Worm (Caenorhabditis elegans) whole organism, L4 larva: Measurements from ENCODE around the gene Y47D3A.21.

Experiments used
- D1046.2 ChIP-seq: fragments of 200-800 bp; sonication (Bioruptor generic); IDR thresholded peaks from 2 replicates; pipeline ENCODE4 v1.3.6; 2022; ENCODE audit warnings: missing genetic modification characterization, missing compliant biosample characterization
- F26F4.8 ChIP-seq: fragments of 200-800 bp; sonication (Bioruptor generic); conservative IDR thresholded peaks from 2 replicates; pipeline ENCODE4 v1.3.6; 2022; ENCODE audit warnings: missing genetic modification characterization, missing compliant biosample characterization
- F37D6.2 ChIP-seq: sonication (generic microtip); optimal IDR thresholded peaks from 2 replicates; lab custom pipeline; 2016; ENCODE audit warnings: mild to moderate bottlenecking, missing genetic modification characterization, missing compliant biosample characterization
- F49E8.2 ChIP-seq: sonication (generic microtip); optimal IDR thresholded peaks from 2 replicates; lab custom pipeline; 2016; ENCODE audit warnings: missing compliant biosample characterization, mild to moderate bottlenecking, missing genetic modification characterization, borderline replicate concordance
- T20F7.1 ChIP-seq: fragments of 200-800 bp; sonication (Bioruptor generic); optimal IDR thresholded peaks from 2 replicates; lab custom pipeline; 2018; ENCODE audit warnings: mild to moderate bottlenecking, missing genetic modification characterization, missing compliant biosample characterization
- T26A8.4 ChIP-seq: fragments of 200-800 bp; sonication (Bioruptor generic); IDR thresholded peaks from 2 replicates; pipeline ENCODE4 v1.3.6; 2022; ENCODE audit warnings: missing genetic modification characterization, missing compliant biosample characterization
- Y48G9A.11 ChIP-seq: fragments of 200-800 bp; sonication (Bioruptor generic); IDR thresholded peaks from 2 replicates; pipeline ENCODE4 v1.3.6; 2022; ENCODE audit warnings: missing genetic modification reagents, missing genetic modification characterization, missing compliant biosample characterization
- Y75B8A.6 ChIP-seq: fragments of 200-800 bp; sonication (Bioruptor generic); IDR thresholded peaks from 2 replicates; pipeline ENCODE4 v1.3.6; 2022; ENCODE audit warnings: missing genetic modification reagents, missing genetic modification characterization, missing compliant biosample characterization
- ZK546.5 ChIP-seq, 2 experiments: sonication (generic microtip); optimal IDR thresholded peaks; 2 replicates each; lab custom pipeline; 2017; ENCODE audit warnings: missing biosample characterization in 2 of 2, missing genetic modification characterization in 2 of 2
- aha-1 ChIP-seq: fragments of 150-350 bp; peaks from one replicate; lab custom pipeline; 2014; ENCODE audit warnings: missing biosample characterization, missing genetic modification characterization
- aly-2 ChIP-seq: sonication (generic microtip); optimal IDR thresholded peaks from 2 replicates; lab custom pipeline; 2018; ENCODE audit warnings: missing biosample characterization, missing genetic modification characterization
- arid-1 ChIP-seq: fragments of 200-800 bp; sonication (Bioruptor generic); conservative IDR thresholded peaks from 2 replicates; pipeline ENCODE4 v1.3.6; 2022; ENCODE audit warnings: missing genetic modification reagents, missing genetic modification characterization, missing compliant biosample characterization
- ceh-20 ChIP-seq: fragments of 200-800 bp; sonication (Bioruptor generic); IDR thresholded peaks from 2 replicates; pipeline ENCODE4 v1.3.6; 2022; ENCODE audit warnings: missing genetic modification reagents, missing genetic modification characterization, missing compliant biosample characterization
- ceh-28 ChIP-seq: fragments of 150-350 bp; optimal IDR thresholded peaks from 2 replicates; lab custom pipeline; 2014; ENCODE audit warnings: missing biosample characterization, missing genetic modification reagents, missing genetic modification characterization
- ceh-82 ChIP-seq: sonication (generic microtip); optimal IDR thresholded peaks from 2 replicates; lab custom pipeline; 2017; ENCODE audit warnings: missing biosample characterization, missing genetic modification characterization
- ces-1 ChIP-seq: fragments of 150-350 bp; sonication (generic microtip); optimal IDR thresholded peaks from 4 replicates; lab custom pipeline; 2014; ENCODE audit warnings: missing biosample characterization, missing genetic modification reagents, missing genetic modification characterization
- daf-12 ChIP-seq: fragments of 150-350 bp; optimal IDR thresholded peaks from 2 replicates; lab custom pipeline; 2014; ENCODE audit warnings: missing biosample characterization, missing genetic modification reagents, missing genetic modification characterization
- daf-19 ChIP-seq: fragments of 200-800 bp; sonication (Bioruptor generic); conservative IDR thresholded peaks from 2 replicates; pipeline ENCODE4 v1.3.6; 2022; ENCODE audit warnings: missing genetic modification characterization, missing compliant biosample characterization
- dmd-6 ChIP-seq: fragments of 200-800 bp; sonication (Bioruptor generic); IDR thresholded peaks from 2 replicates; pipeline ENCODE4 v1.3.6; 2022; ENCODE audit warnings: missing genetic modification reagents, missing genetic modification characterization, missing compliant biosample characterization
- dmd-8 ChIP-seq: fragments of 200-800 bp; sonication (Bioruptor generic); IDR thresholded peaks from 2 replicates; pipeline ENCODE4 v1.3.6; 2022; ENCODE audit warnings: missing genetic modification characterization, missing compliant biosample characterization
- dmd-9 ChIP-seq: fragments of 200-800 bp; sonication (Bioruptor generic); IDR thresholded peaks from 2 replicates; pipeline ENCODE4 v1.3.6; 2022; ENCODE audit warnings: missing genetic modification reagents, missing genetic modification characterization, missing compliant biosample characterization
- duxl-1 ChIP-seq: sonication (generic microtip); optimal IDR thresholded peaks from 2 replicates; lab custom pipeline; 2016; ENCODE audit warnings: mild to moderate bottlenecking, missing genetic modification characterization, moderate library complexity, missing compliant biosample characterization; ENCODE audit not compliant: poor library complexity
- fos-1 ChIP-seq: fragments of 150-350 bp; optimal IDR thresholded peaks from 2 replicates; lab custom pipeline; 2014; ENCODE audit warnings: missing biosample characterization, missing genetic modification characterization
- hif-1 ChIP-seq, 2 experiments: sonication (generic microtip); optimal IDR thresholded peaks; 2 replicates each; lab custom pipeline; 2016 to 2017; ENCODE audit warnings: missing compliant biosample characterization in 2 of 2, missing genetic modification characterization in 2 of 2, missing genetic modification reagents in 2 of 2, missing genotype in 2 of 2, mild to moderate bottlenecking in 1 of 2
- hlh-30 ChIP-seq: sonication (generic microtip); optimal IDR thresholded peaks from 2 replicates; lab custom pipeline; 2017; ENCODE audit warnings: antibody characterized with exemption, mild to moderate bottlenecking, missing genetic modification characterization, missing compliant biosample characterization; ENCODE audit not compliant: insufficient read depth
- lin-1 ChIP-seq: fragments of 200-800 bp; sonication (Bioruptor generic); IDR thresholded peaks from 2 replicates; pipeline ENCODE4 v1.3.6; 2022; ENCODE audit warnings: missing genetic modification reagents, missing genetic modification characterization, missing compliant biosample characterization
- lin-13 ChIP-seq: fragments of 150-350 bp; optimal IDR thresholded peaks from 2 replicates; lab custom pipeline; 2014; ENCODE audit warnings: missing biosample characterization, missing genetic modification reagents, missing genetic modification characterization
- lin-15B ChIP-seq: fragments of 150-350 bp; sonication (generic microtip); optimal IDR thresholded peaks from 3 replicates; lab custom pipeline; 2014; ENCODE audit warnings: missing biosample characterization, missing genetic modification characterization
- lir-3 ChIP-seq: sonication (generic microtip); optimal IDR thresholded peaks from 2 replicates; lab custom pipeline; 2016; ENCODE audit warnings: mild to moderate bottlenecking, missing genetic modification characterization, missing compliant biosample characterization
- lsy-2 ChIP-seq, 2 experiments: fragments of 150-350 bp in 1 of 2; sonication (generic microtip) in 1 of 2; optimal IDR thresholded peaks; 2 replicates each; lab custom pipeline; 2014 to 2017; ENCODE audit warnings: missing biosample characterization in 2 of 2, missing genetic modification characterization in 2 of 2
- mdl-1 ChIP-seq, 2 experiments: fragments of 150-350 bp in 1 of 2; sonication (generic microtip) in 1 of 2; optimal IDR thresholded peaks; 2 replicates each; lab custom pipeline; 2014 to 2017; ENCODE audit warnings: missing biosample characterization in 2 of 2, missing genetic modification characterization in 2 of 2
- mxl-2 ChIP-seq: fragments of 200-800 bp; sonication (Bioruptor generic); conservative IDR thresholded peaks from 2 replicates; pipeline ENCODE4 v1.3.6; 2022; ENCODE audit warnings: missing genetic modification reagents, missing genetic modification characterization, missing compliant biosample characterization
- nhr-10 ChIP-seq: fragments of 150-350 bp; optimal IDR thresholded peaks from 2 replicates; lab custom pipeline; 2014; ENCODE audit warnings: missing biosample characterization, missing genetic modification characterization
- nhr-102 ChIP-seq: sonication (generic microtip); optimal IDR thresholded peaks from 2 replicates; lab custom pipeline; 2016; ENCODE audit warnings: mild to moderate bottlenecking, missing genetic modification characterization, moderate library complexity, missing compliant biosample characterization
- nhr-111 ChIP-seq: fragments of 200-800 bp; sonication (Bioruptor generic); optimal IDR thresholded peaks from 2 replicates; lab custom pipeline; 2018; ENCODE audit warnings: mild to moderate bottlenecking, missing genetic modification characterization, missing compliant biosample characterization
- nhr-25 ChIP-seq: sonication (generic microtip); optimal IDR thresholded peaks from 2 replicates; lab custom pipeline; 2017; ENCODE audit warnings: missing genetic modification characterization, mild to moderate bottlenecking, missing compliant biosample characterization, antibody characterized with exemption, moderate library complexity, borderline replicate concordance; ENCODE audit not compliant: insufficient read depth
- nhr-28 ChIP-seq: fragments of 150-350 bp; optimal IDR thresholded peaks from 2 replicates; lab custom pipeline; 2014; ENCODE audit warnings: missing biosample characterization, missing genetic modification characterization
- nhr-41 ChIP-seq: fragments of 200-800 bp; sonication (Bioruptor generic); IDR thresholded peaks from 2 replicates; pipeline ENCODE4 v1.3.6; 2022; ENCODE audit warnings: missing genetic modification reagents, missing genetic modification characterization, missing compliant biosample characterization
- nhr-42 ChIP-seq: fragments of 200-800 bp; sonication (Bioruptor generic); IDR thresholded peaks from 2 replicates; pipeline ENCODE4 v1.3.6; 2022; ENCODE audit warnings: missing genetic modification characterization, missing compliant biosample characterization
- pha-4 ChIP-seq, 2 experiments: fragments of 150-350 bp in 1 of 2; fragments of 200-800 bp in 1 of 2; sonication (Bioruptor generic) in 1 of 2; IDR thresholded peaks in 1 of 2; optimal IDR thresholded peaks in 1 of 2; 2 replicates each; pipeline versions ENCODE4 v1.3.6 to Lab custom; 2014 to 2022; ENCODE audit warnings: missing genetic modification characterization in 2 of 2, missing genetic modification reagents in 2 of 2, missing biosample characterization in 1 of 2, missing compliant biosample characterization in 1 of 2
- php-3 ChIP-seq: fragments of 200-800 bp; sonication (Bioruptor generic); IDR thresholded peaks from 2 replicates; pipeline ENCODE4 v1.3.6; 2022; ENCODE audit warnings: missing genetic modification reagents, missing genetic modification characterization, missing compliant biosample characterization
- pqm-1 ChIP-seq: sonication (generic microtip); optimal IDR thresholded peaks from 2 replicates; lab custom pipeline; 2017; ENCODE audit warnings: missing biosample characterization, missing genetic modification characterization
- saeg-2 ChIP-seq: fragments of 200-800 bp; sonication (Bioruptor generic); IDR thresholded peaks from 2 replicates; pipeline ENCODE4 v1.3.6; 2022; ENCODE audit warnings: missing genetic modification reagents, missing genetic modification characterization, missing compliant biosample characterization
- sdz-12 ChIP-seq: fragments of 200-800 bp; sonication (Bioruptor generic); optimal IDR thresholded peaks from 2 replicates; lab custom pipeline; 2018; ENCODE audit warnings: mild to moderate bottlenecking, missing genetic modification characterization, missing compliant biosample characterization
- skn-1 ChIP-seq: fragments of 150-350 bp; optimal IDR thresholded peaks from 2 replicates; lab custom pipeline; 2014; ENCODE audit warnings: missing biosample characterization, missing genetic modification characterization
- spr-3 ChIP-seq: fragments of 200-800 bp; sonication (Bioruptor generic); optimal IDR thresholded peaks from 2 replicates; lab custom pipeline; 2018; ENCODE audit warnings: mild to moderate bottlenecking, missing genetic modification characterization, missing compliant biosample characterization
- unc-39 ChIP-seq: sonication (generic microtip); optimal IDR thresholded peaks from 2 replicates; lab custom pipeline; 2017; ENCODE audit warnings: missing biosample characterization, missing genetic modification characterization
- unc-62 ChIP-seq, 3 experiments: fragments of 150-350 bp in 1 of 3; sonication (generic microtip); optimal IDR thresholded peaks in 2 of 3; peaks in 1 of 3; 1 replicate in 1 of 3; 2 replicates in 2 of 3; lab custom pipeline; 2014 to 2017; ENCODE audit warnings: missing biosample characterization in 3 of 3, missing genetic modification characterization in 3 of 3, missing genetic modification reagents in 3 of 3, missing genotype in 1 of 3
- zag-1 ChIP-seq: fragments of 150-350 bp; optimal IDR thresholded peaks from 2 replicates; lab custom pipeline; 2014; ENCODE audit warnings: missing biosample characterization, missing genetic modification characterization
- zip-11 ChIP-seq: fragments of 200-800 bp; sonication (Bioruptor generic); IDR thresholded peaks from 2 replicates; pipeline ENCODE4 v1.3.6; 2022; ENCODE audit warnings: missing genetic modification characterization, missing compliant biosample characterization

Y47D3A.21 gene

DNA sequence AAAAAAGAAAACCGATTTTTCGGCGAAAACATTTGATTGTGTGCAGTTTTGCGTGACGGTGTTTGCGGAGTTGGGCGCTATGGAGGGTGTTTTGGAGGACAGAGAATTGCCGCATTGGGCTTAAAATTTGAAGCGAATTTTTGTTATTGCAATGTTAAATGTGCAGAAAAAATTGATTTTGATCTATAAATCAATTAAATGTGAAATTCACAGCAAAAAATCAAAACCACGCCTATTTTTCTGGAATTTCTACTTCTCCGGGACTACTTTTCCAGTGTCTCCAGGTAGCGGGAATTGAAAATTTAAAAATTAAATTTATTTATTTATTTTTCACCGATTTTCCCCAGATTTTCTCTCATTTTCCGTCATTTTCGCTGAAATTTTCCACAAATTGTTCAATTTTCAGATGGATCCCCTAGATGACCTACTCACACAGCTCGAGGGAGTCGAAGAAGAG lies 38.5 kb upstream of the Y47D3A.21 start, which contains the start of gene mcm-10:
Gene mcm-10, plus strand, starts transcription at position 407 of the 457 bp plus-strand sequence.
- TF ChIP-seq aha-1 (tag; lab: Kevin White, UChicago) (peak; percentile 81), F26F4.8 (GFP tag; lab: Robert Waterston, UW) (no peak), dmd-8 (no peak), nhr-28 (tag; lab: Kevin White, UChicago) (peak; percentile 35), nhr-42 (GFP tag; lab: Robert Waterston, UW) (no peak), mxl-2 (GFP tag; lab: Robert Waterston, UW) (no peak), nhr-10 (tag; lab: Kevin White, UChicago) (no peak), ceh-28 (tag; lab: Kevin White, UChicago) (no peak), zag-1 (tag; lab: Kevin White, UChicago) (no peak), dmd-6 (GFP tag; lab: Robert Waterston, UW) (no peak), nhr-25 (tag; lab: Kevin White, UChicago) (no peak), fos-1 (tag; lab: Kevin White, UChicago) (no peak), skn-1 (tag; lab: Kevin White, UChicago) (no peak), Y75B8A.6 (GFP tag; lab: Robert Waterston, UW) (no peak), zip-11 (GFP tag; lab: Robert Waterston, UW) (no peak), unc-62 (GFP tag; optimal IDR thresholded peaks at IDR 0.05 in 1 of 2; lab: Kevin White, UChicago) (no peak), unc-62 (tag; optimal IDR thresholded peaks at IDR 0.05; lab: Kevin White, UChicago) (no peak), aly-2 (tag; lab: Kevin White, UChicago) (no peak), dmd-9 (GFP tag; lab: Robert Waterston, UW) (peak; percentile 44; the same call in 1 of the 2 replicates), T20F7.1 (no peak), ceh-82 (tag; lab: Kevin White, UChicago) (no peak), nhr-102 (tag; lab: Kevin White, UChicago) (peak; percentile 2), lin-15B (no peak), daf-12 (no peak), hif-1 (tag; optimal IDR thresholded peaks at IDR 0.05; lab: Kevin White, UChicago) (peak in 1 of 2 experiments; percentile 92), lin-1 (GFP tag; lab: Robert Waterston, UW) (no peak), pqm-1 (tag; lab: Kevin White, UChicago) (no peak), spr-3 (no peak), nhr-111 (no peak), arid-1 (GFP tag; lab: Robert Waterston, UW) (no peak), sdz-12 (GFP tag; lab: Kevin White, UChicago) (no peak), Y48G9A.11 (no peak), pha-4 (GFP tag; IDR thresholded peaks at IDR 0.05; lab: Robert Waterston, UW) (no peak), pha-4 (tag; optimal IDR thresholded peaks at IDR 0.05; lab: Kevin White, UChicago) (no peak), ZK546.5 (tag; optimal IDR thresholded peaks at IDR 0.05; lab: Kevin White, UChicago) (no peak), D1046.2 (no peak), lin-13 (GFP tag; lab: Kevin White, UChicago) (no peak), ceh-20 (GFP tag; lab: Robert Waterston, UW) (no peak), saeg-2 (no peak), duxl-1 (tag; lab: Kevin White, UChicago) (no peak), daf-19 (GFP tag; lab: Robert Waterston, UW) (no peak), lir-3 (tag; lab: Kevin White, UChicago) (no peak), F37D6.2 (tag; lab: Kevin White, UChicago) (peak; percentile 34), T26A8.4 (no peak), F49E8.2 (tag; lab: Kevin White, UChicago) (no peak), lsy-2 (tag; optimal IDR thresholded peaks at IDR 0.05; lab: Kevin White, UChicago) (peak in 1 of 2 experiments; percentile 65), php-3 (no peak), unc-39 (no peak), nhr-41 (GFP tag; lab: Robert Waterston, UW) (no peak), ces-1 (GFP tag; lab: Kevin White, UChicago) (peak; percentile 1), mdl-1 (tag; optimal IDR thresholded peaks at IDR 0.05; lab: Kevin White, UChicago) (no peak), hlh-30 (tag; lab: Kevin White, UChicago) (peak; percentile 23)
